Worm (Caenorhabditis elegans) whole organism, L2 larva: ENCODE data around the gene F33C8.2.

Experiments used
- C34F6.9 ChIP-seq: fragments of 150-350 bp; optimal IDR thresholded peaks from 2 replicates; lab custom pipeline; 2014; ENCODE audit warnings: missing biosample characterization, missing genetic modification characterization
- F13H6.1 ChIP-seq: sonication (generic microtip); optimal IDR thresholded peaks from 2 replicates; lab custom pipeline; 2016; ENCODE audit warnings: missing genetic modification characterization, missing compliant biosample characterization
- R02D3.7 ChIP-seq: fragments of 150-350 bp; optimal IDR thresholded peaks from 2 replicates; lab custom pipeline; 2014; ENCODE audit warnings: missing biosample characterization, missing genetic modification characterization
- Y55F3AM.14 ChIP-seq: fragments of 200-800 bp; sonication (Bioruptor generic); optimal IDR thresholded peaks from 2 replicates; lab custom pipeline; 2018; ENCODE audit warnings: mild to moderate bottlenecking, missing genetic modification characterization, missing compliant biosample characterization
- ZK546.5 ChIP-seq: sonication (generic microtip); optimal IDR thresholded peaks from 2 replicates; lab custom pipeline; 2017; ENCODE audit warnings: missing biosample characterization, missing genetic modification characterization
- alr-1 ChIP-seq: fragments of 150-350 bp; optimal IDR thresholded peaks from 2 replicates; lab custom pipeline; 2014; ENCODE audit warnings: missing biosample characterization, missing genetic modification characterization
- aly-2 ChIP-seq: fragments of 150-350 bp; optimal IDR thresholded peaks from 2 replicates; lab custom pipeline; 2014; ENCODE audit warnings: missing biosample characterization, missing genetic modification characterization
- ama-1 ChIP-seq: fragments of 150-350 bp; optimal IDR thresholded peaks from 2 replicates; lab custom pipeline; 2018; ENCODE audit warnings: inconsistent platforms
- blmp-1 ChIP-seq: sonication (generic microtip); optimal IDR thresholded peaks from 2 replicates; lab custom pipeline; 2017; ENCODE audit warnings: missing genetic modification characterization, mild to moderate bottlenecking, missing compliant biosample characterization, antibody characterized with exemption, moderate library complexity; ENCODE audit not compliant: insufficient read depth
- ceh-16 ChIP-seq: fragments of 150-350 bp; optimal IDR thresholded peaks from 2 replicates; lab custom pipeline; 2014; ENCODE audit warnings: missing biosample characterization, missing genetic modification characterization
- ceh-82 ChIP-seq: fragments of 150-350 bp; optimal IDR thresholded peaks from 2 replicates; lab custom pipeline; 2014; ENCODE audit warnings: missing biosample characterization, missing genetic modification characterization
- crh-2 ChIP-seq: sonication (generic microtip); optimal IDR thresholded peaks from 2 replicates; lab custom pipeline; 2017; ENCODE audit warnings: missing biosample characterization, missing genetic modification characterization
- dmd-4 ChIP-seq: sonication (generic microtip); optimal IDR thresholded peaks from 2 replicates; lab custom pipeline; 2017; ENCODE audit warnings: missing biosample characterization, missing genetic modification characterization
- egl-27 ChIP-seq: sonication (generic microtip); optimal IDR thresholded peaks from 3 replicates; lab custom pipeline; 2017; ENCODE audit warnings: missing biosample characterization, missing genetic modification reagents, missing genetic modification characterization
- elt-1 ChIP-seq: fragments of 150-350 bp; optimal IDR thresholded peaks from 2 replicates; lab custom pipeline; 2014; ENCODE audit warnings: missing biosample characterization, missing genetic modification characterization
- elt-3 ChIP-seq: sonication (generic microtip); optimal IDR thresholded peaks from 2 replicates; lab custom pipeline; 2017; ENCODE audit warnings: missing biosample characterization, missing genetic modification characterization
- fos-1 ChIP-seq: fragments of 150-350 bp; optimal IDR thresholded peaks from 2 replicates; lab custom pipeline; 2014; ENCODE audit warnings: missing biosample characterization, missing genetic modification characterization
- gmeb-1 ChIP-seq: fragments of 150-350 bp; optimal IDR thresholded peaks from 2 replicates; lab custom pipeline; 2014; ENCODE audit warnings: missing biosample characterization, missing genetic modification characterization
- lin-11 ChIP-seq: fragments of 150-350 bp; sonication (generic microtip); optimal IDR thresholded peaks from 2 replicates; lab custom pipeline; 2014; ENCODE audit warnings: missing biosample characterization, missing genetic modification characterization, inconsistent platforms, mixed read lengths
- lin-13 ChIP-seq: fragments of 150-350 bp; optimal IDR thresholded peaks from 2 replicates; lab custom pipeline; 2014; ENCODE audit warnings: missing biosample characterization, missing genetic modification reagents, missing genetic modification characterization
- lin-39 ChIP-seq: fragments of 150-350 bp; optimal IDR thresholded peaks from 2 replicates; lab custom pipeline; 2014; ENCODE audit warnings: missing biosample characterization, missing genetic modification reagents, missing genetic modification characterization
- lsy-2 ChIP-seq, 2 experiments: fragments of 150-350 bp in 1 of 2; sonication (generic microtip) in 1 of 2; optimal IDR thresholded peaks; 2 replicates each; lab custom pipeline; 2014 to 2017; ENCODE audit warnings: missing biosample characterization in 2 of 2, missing genetic modification characterization in 2 of 2
- mab-5 ChIP-seq: fragments of 150-350 bp; optimal IDR thresholded peaks from 2 replicates; lab custom pipeline; 2014; ENCODE audit warnings: missing biosample characterization, missing genetic modification characterization
- mbf-1 ChIP-seq: sonication (generic microtip); optimal IDR thresholded peaks from 2 replicates; lab custom pipeline; 2017; ENCODE audit warnings: missing biosample characterization, missing genetic modification characterization
- mdl-1 ChIP-seq, 2 experiments: fragments of 150-350 bp in 1 of 2; sonication (generic microtip) in 1 of 2; optimal IDR thresholded peaks; 2 replicates each; lab custom pipeline; 2017; ENCODE audit warnings: missing biosample characterization in 2 of 2, missing genetic modification characterization in 2 of 2
- nhr-10 ChIP-seq: sonication (generic microtip); optimal IDR thresholded peaks from 2 replicates; lab custom pipeline; 2017; ENCODE audit warnings: missing biosample characterization, missing genetic modification characterization
- nhr-11 ChIP-seq: fragments of 150-350 bp; optimal IDR thresholded peaks from 2 replicates; lab custom pipeline; 2014; ENCODE audit warnings: missing biosample characterization, missing genetic modification characterization
- nhr-12 ChIP-seq: fragments of 150-350 bp; optimal IDR thresholded peaks from 2 replicates; lab custom pipeline; 2014; ENCODE audit warnings: missing biosample characterization, missing genetic modification characterization
- nhr-129 ChIP-seq: fragments of 150-350 bp; optimal IDR thresholded peaks from 2 replicates; lab custom pipeline; 2014; ENCODE audit warnings: missing biosample characterization, missing genetic modification characterization
- nhr-21 ChIP-seq: fragments of 150-350 bp; optimal IDR thresholded peaks from 2 replicates; lab custom pipeline; 2014; ENCODE audit warnings: missing biosample characterization, missing genetic modification characterization
- nhr-237 ChIP-seq: fragments of 150-350 bp; optimal IDR thresholded peaks from 2 replicates; lab custom pipeline; 2014; ENCODE audit warnings: missing biosample characterization, missing genetic modification characterization
- nhr-25 ChIP-seq: fragments of 150-350 bp; sonication (generic microtip); optimal IDR thresholded peaks from 3 replicates; lab custom pipeline; 2014; ENCODE audit warnings: missing biosample characterization, missing genetic modification characterization
- nhr-6 ChIP-seq: fragments of 150-350 bp; optimal IDR thresholded peaks from 2 replicates; lab custom pipeline; 2014; ENCODE audit warnings: missing biosample characterization, missing genetic modification characterization
- nhr-77 ChIP-seq: fragments of 150-350 bp; optimal IDR thresholded peaks from 2 replicates; lab custom pipeline; 2014; ENCODE audit warnings: missing biosample characterization, missing genetic modification characterization
- peb-1 ChIP-seq: fragments of 150-350 bp; optimal IDR thresholded peaks from 2 replicates; lab custom pipeline; 2014; ENCODE audit warnings: missing biosample characterization, missing genetic modification characterization
- sem-4 ChIP-seq: fragments of 150-350 bp; optimal IDR thresholded peaks from 2 replicates; lab custom pipeline; 2014; ENCODE audit warnings: missing biosample characterization, missing genetic modification reagents, missing genetic modification characterization
- skn-1 ChIP-seq: sonication (generic microtip); optimal IDR thresholded peaks from 2 replicates; lab custom pipeline; 2017; ENCODE audit warnings: missing biosample characterization, missing genetic modification characterization
- sma-3 ChIP-seq: sonication (generic microtip); optimal IDR thresholded peaks from 2 replicates; lab custom pipeline; 2016; ENCODE audit warnings: missing genetic modification reagents, missing genetic modification characterization, missing compliant biosample characterization
- sma-9 ChIP-seq, 2 experiments: fragments of 150-350 bp in 1 of 2; sonication (generic microtip) in 1 of 2; optimal IDR thresholded peaks; 2 replicates each; lab custom pipeline; 2014 to 2016; ENCODE audit warnings: missing genetic modification characterization in 2 of 2, mild to moderate bottlenecking in 1 of 2, missing biosample characterization in 1 of 2, missing compliant biosample characterization in 1 of 2, missing genetic modification reagents in 1 of 2, moderate library complexity in 1 of 2
- snpc-4 ChIP-seq: fragments of 150-350 bp; optimal IDR thresholded peaks from 2 replicates; lab custom pipeline; 2014; ENCODE audit warnings: missing biosample characterization, missing genetic modification characterization
- unc-39 ChIP-seq: fragments of 150-350 bp; optimal IDR thresholded peaks from 2 replicates; lab custom pipeline; 2014; ENCODE audit warnings: missing biosample characterization, missing genetic modification characterization
- unc-55 ChIP-seq: fragments of 150-350 bp; sonication (generic microtip); optimal IDR thresholded peaks from 3 replicates; lab custom pipeline; 2014; ENCODE audit warnings: missing biosample characterization, missing genetic modification reagents, missing genetic modification characterization
- unc-62 ChIP-seq: fragments of 150-350 bp; optimal IDR thresholded peaks from 2 replicates; lab custom pipeline; 2014; ENCODE audit warnings: missing biosample characterization, missing genetic modification reagents, missing genetic modification characterization
- zag-1 ChIP-seq: fragments of 150-350 bp; optimal IDR thresholded peaks from 2 replicates; lab custom pipeline; 2014; ENCODE audit warnings: missing biosample characterization, missing genetic modification characterization
- ztf-1 ChIP-seq: fragments of 200-800 bp; sonication (Bioruptor generic); conservative IDR thresholded peaks from 2 replicates; pipeline ENCODE4 v1.3.6; 2022; ENCODE audit warnings: missing genetic modification characterization, missing compliant biosample characterization
- ztf-11 ChIP-seq: sonication (generic microtip); optimal IDR thresholded peaks from 2 replicates; lab custom pipeline; 2017; ENCODE audit warnings: missing biosample characterization, missing genetic modification characterization
- ztf-4 ChIP-seq: fragments of 150-350 bp; optimal IDR thresholded peaks from 2 replicates; lab custom pipeline; 2014; ENCODE audit warnings: missing biosample characterization, missing genetic modification characterization

F33C8.2 gene

DNA sequence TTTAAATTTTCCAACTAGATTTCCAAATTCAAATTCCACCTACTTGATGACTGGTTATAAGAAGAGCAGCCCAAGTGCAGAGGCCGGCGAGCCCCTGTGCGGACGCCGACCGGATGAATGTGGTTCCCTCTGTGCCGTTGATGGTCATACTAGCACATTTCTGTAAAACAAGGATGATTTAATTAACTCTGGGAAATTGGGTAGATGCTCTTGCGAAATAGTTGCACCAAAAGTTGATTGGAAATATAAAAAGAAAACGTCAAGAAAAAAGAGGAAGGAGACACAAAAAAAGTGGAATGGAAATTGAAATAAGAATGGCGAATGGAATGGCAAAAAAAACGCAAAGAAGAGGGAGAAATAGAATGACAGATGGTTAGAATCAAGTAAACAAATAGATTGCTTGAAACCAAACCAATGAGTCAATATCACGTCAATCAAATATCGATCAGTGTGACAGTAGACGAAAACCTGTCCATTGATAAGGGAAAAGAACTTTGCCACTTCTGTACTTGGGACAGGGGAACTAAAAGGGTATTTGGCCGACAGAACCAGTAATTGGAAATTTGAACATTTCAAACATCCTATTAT lies 14.4 kb upstream of the F33C8.2 start, which contains the start of gene tmem-184:
Gene tmem-184 (minus strand): TSS at position 164 of the 588 bp plus-strand sequence.
- no peak for TF ChIP-seq ztf-4
- TF ChIP-seq mdl-1 (tag; optimal IDR thresholded peaks at IDR 0.05; lab: Kevin White, UChicago) = no peak
- no peak for TF ChIP-seq snpc-4 (tag; lab: Kevin White, UChicago)
- peak in 1 of 2 experiments; percentile 4 for TF ChIP-seq lsy-2 (tag; optimal IDR thresholded peaks at IDR 0.05; lab: Kevin White, UChicago)
- peak; percentile 70 for TF ChIP-seq sma-9 (GFP tag; optimal IDR thresholded peaks at IDR 0.05; lab: Kevin White, UChicago)
- no peak for TF ChIP-seq sma-9 (tag; optimal IDR thresholded peaks at IDR 0.05; lab: Kevin White, UChicago)
- no peak for TF ChIP-seq unc-62 (GFP tag; lab: Kevin White, UChicago)
- TF ChIP-seq nhr-129 = peak; percentile 29
- no peak for TF ChIP-seq dmd-4 (tag; lab: Kevin White, UChicago)
- no peak for TF ChIP-seq nhr-11
- no peak for TF ChIP-seq ceh-82
- peak; percentile 1 for TF ChIP-seq sma-3 (GFP tag; lab: Kevin White, UChicago)
- TF ChIP-seq blmp-1 = no peak
- no peak for TF ChIP-seq elt-1 (tag; lab: Kevin White, UChicago)
- TF ChIP-seq nhr-237 (tag; lab: Kevin White, UChicago) = no peak
- TF ChIP-seq R02D3.7 (tag; lab: Kevin White, UChicago) = no peak
- no peak for TF ChIP-seq nhr-6 (tag; lab: Kevin White, UChicago)
- TF ChIP-seq fos-1 (tag; lab: Kevin White, UChicago) = peak; percentile 89
- no peak for TF ChIP-seq lin-11 (tag; lab: Kevin White, UChicago)
- TF ChIP-seq zag-1 (tag; lab: Kevin White, UChicago) = no peak
- no peak for TF ChIP-seq gmeb-1 (tag; lab: Kevin White, UChicago)
- no peak for TF ChIP-seq nhr-77 (tag; lab: Kevin White, UChicago)
- no peak for TF ChIP-seq unc-39 (tag; lab: Kevin White, UChicago)
- no peak for TF ChIP-seq mab-5 (tag; lab: Kevin White, UChicago)
- TF ChIP-seq nhr-10 (tag; lab: Kevin White, UChicago) = no peak
- no peak for TF ChIP-seq ZK546.5 (tag; lab: Kevin White, UChicago)
- no peak for TF ChIP-seq nhr-25 (tag; lab: Kevin White, UChicago)
- no peak for TF ChIP-seq lin-39 (tag; lab: Kevin White, UChicago)
- peak; percentile 0 for TF ChIP-seq nhr-21 (tag; lab: Kevin White, UChicago)
- TF ChIP-seq crh-2 (tag; lab: Kevin White, UChicago) = peak; percentile 66
- TF ChIP-seq Y55F3AM.14 (GFP tag; lab: Kevin White, UChicago) = no peak
- no peak for TF ChIP-seq skn-1 (tag; lab: Kevin White, UChicago)
- no peak for TF ChIP-seq alr-1
- TF ChIP-seq C34F6.9 = peak; percentile 22
- no peak for TF ChIP-seq ztf-11
- peak; percentile 7 for TF ChIP-seq F13H6.1 (tag; lab: Kevin White, UChicago)

DNA sequence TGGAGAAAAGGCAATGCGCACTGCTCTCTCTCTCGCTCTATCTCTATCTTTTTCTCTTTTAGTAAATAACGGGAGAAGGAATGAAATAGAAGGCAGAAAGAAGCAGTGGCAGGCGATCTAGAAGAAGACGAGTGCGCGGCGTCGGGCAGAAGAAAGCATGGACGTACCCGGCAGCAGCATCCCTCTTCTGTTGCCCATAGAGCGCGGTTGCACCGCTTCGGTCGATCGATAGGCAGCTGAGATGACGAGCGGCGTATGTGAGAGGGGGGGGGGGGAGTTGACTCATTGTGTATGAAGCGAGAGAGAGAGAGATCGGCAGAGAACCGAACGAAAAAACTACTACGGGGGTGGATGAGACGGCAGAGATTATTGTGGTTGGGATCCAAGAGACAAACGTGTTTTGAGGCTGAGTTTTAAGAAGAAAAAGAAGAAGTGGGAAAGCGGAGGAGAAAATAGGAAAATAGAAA lies 13.0 kb upstream of the F33C8.2 start:
- no peak for TF ChIP-seq lin-39 (tag; lab: Kevin White, UChicago)
- peak; percentile 97 for TF ChIP-seq zag-1 (tag; lab: Kevin White, UChicago)
- TF ChIP-seq R02D3.7 (tag; lab: Kevin White, UChicago) = peak; percentile 9
- TF ChIP-seq peb-1 (tag; lab: Kevin White, UChicago) = no peak
- peak; percentile 94 for TF ChIP-seq nhr-129
- TF ChIP-seq unc-62 (GFP tag; lab: Kevin White, UChicago) = no peak
- TF ChIP-seq nhr-237 (tag; lab: Kevin White, UChicago) = no peak
- no peak for TF ChIP-seq ZK546.5 (tag; lab: Kevin White, UChicago)
- TF ChIP-seq lin-11 (tag; lab: Kevin White, UChicago) = peak; percentile 95
- TF ChIP-seq ztf-1 (GFP tag; lab: Robert Waterston, UW) = no peak
- peak; percentile 90 for TF ChIP-seq sma-3 (GFP tag; lab: Kevin White, UChicago)
- TF ChIP-seq unc-39 (tag; lab: Kevin White, UChicago) = peak; percentile 33
- peak; percentile 92 for TF ChIP-seq ceh-82
- TF ChIP-seq ztf-4 = peak; percentile 85
- TF ChIP-seq nhr-6 (tag; lab: Kevin White, UChicago) = peak; percentile 79
- TF ChIP-seq elt-1 (tag; lab: Kevin White, UChicago) = no peak
- peak; percentile 88 for TF ChIP-seq egl-27 (tag; lab: Kevin White, UChicago)
- no peak for TF ChIP-seq nhr-12 (tag; lab: Kevin White, UChicago)
- peak; percentile 96 for TF ChIP-seq unc-55 (GFP tag; lab: Kevin White, UChicago)
- TF ChIP-seq skn-1 (tag; lab: Kevin White, UChicago) = no peak
- TF ChIP-seq ama-1 (lab: Kevin White, UChicago) = no peak
- TF ChIP-seq nhr-11 = no peak
- TF ChIP-seq ceh-16 (tag; lab: Kevin White, UChicago) = peak; percentile 94
- TF ChIP-seq lin-13 = peak; percentile 93
- peak; percentile 43 to 91 for TF ChIP-seq mdl-1 (tag; optimal IDR thresholded peaks at IDR 0.05; lab: Kevin White, UChicago)
- peak; percentile 76 to 84 for TF ChIP-seq lsy-2 (tag; optimal IDR thresholded peaks at IDR 0.05; lab: Kevin White, UChicago)
- TF ChIP-seq elt-3 (tag; lab: Kevin White, UChicago) = no peak
- TF ChIP-seq nhr-77 (tag; lab: Kevin White, UChicago) = no peak
- peak; percentile 97 for TF ChIP-seq C34F6.9
- no peak for TF ChIP-seq dmd-4 (tag; lab: Kevin White, UChicago)
- TF ChIP-seq ztf-11 = no peak
- no peak for TF ChIP-seq mbf-1 (tag; lab: Kevin White, UChicago)
- TF ChIP-seq gmeb-1 (tag; lab: Kevin White, UChicago) = peak; percentile 61
- no peak for TF ChIP-seq alr-1
- TF ChIP-seq nhr-25 (tag; lab: Kevin White, UChicago) = peak; percentile 88
- TF ChIP-seq crh-2 (tag; lab: Kevin White, UChicago) = peak; percentile 91
- TF ChIP-seq aly-2 (tag; lab: Kevin White, UChicago) = no peak
- peak; percentile 76 for TF ChIP-seq sem-4
- TF ChIP-seq sma-9 (GFP tag; optimal IDR thresholded peaks at IDR 0.05; lab: Kevin White, UChicago) = peak; percentile 93
- TF ChIP-seq sma-9 (tag; optimal IDR thresholded peaks at IDR 0.05; lab: Kevin White, UChicago) = no peak
